Worm (Caenorhabditis elegans) whole organism, L4/young adult: ENCODE data around the gene Y32H12A.7.

Experiments used
- dao-5 ChIP-seq: sonication (generic microtip); optimal IDR thresholded peaks from 2 replicates; lab custom pipeline; 2016; ENCODE audit warnings: missing genotype, missing genetic modification characterization, moderate library complexity, missing compliant biosample characterization
- him-1 ChIP-seq: sonication (generic microtip); optimal IDR thresholded peaks from 2 replicates; lab custom pipeline; 2016; ENCODE audit warnings: missing genotype, missing genetic modification reagents, missing genetic modification characterization, missing compliant biosample characterization

DNA sequence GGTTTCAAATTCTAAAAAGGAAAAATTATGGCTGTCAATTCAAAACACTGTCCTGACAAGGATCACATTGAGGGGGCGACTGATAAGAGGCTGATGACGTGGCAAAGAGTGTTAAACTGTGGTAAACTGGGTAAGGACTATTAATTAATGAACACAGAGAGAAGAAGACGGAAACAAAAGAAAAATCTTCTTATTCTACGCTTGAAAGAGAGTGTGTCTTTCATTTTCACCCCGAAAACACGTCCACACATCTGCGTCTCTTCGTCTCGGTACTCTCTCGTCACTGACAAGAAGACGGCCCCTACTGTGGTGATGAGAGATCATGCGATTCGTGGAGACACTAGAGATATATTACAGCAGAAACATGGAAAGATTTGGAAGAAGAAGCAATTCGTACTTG is 36.2 kb upstream of the Y32H12A.7 start:
- TF ChIP-seq him-1: no peak
- TF ChIP-seq dao-5 (tag; lab: Kevin White, UChicago): no peak
